Fruit fly (Drosophila melanogaster) whole organism, prepupa: ENCODE results near the gene CG33648.

Experiments used
- CG9139 ChIP-seq: fragments of 200-800 bp; sonication (Bioruptor generic); optimal IDR thresholded peaks from 3 replicates; lab custom pipeline; 2017; ENCODE audit warnings: missing biosample characterization, mild to moderate bottlenecking, missing genetic modification characterization
- Hr38 ChIP-seq: sonication (Bioruptor generic); optimal IDR thresholded peaks from 2 replicates; lab custom pipeline; 2016; ENCODE audit warnings: missing biosample characterization, missing genetic modification characterization
- achi ChIP-seq: fragments of 200-800 bp; sonication (Bioruptor generic); optimal IDR thresholded peaks from 3 replicates; lab custom pipeline; 2016; ENCODE audit warnings: missing biosample characterization, missing genetic modification characterization
- lz ChIP-seq: fragments of 200-800 bp; sonication (Bioruptor generic); optimal IDR thresholded peaks from 3 replicates; lab custom pipeline; 2016; ENCODE audit warnings: missing biosample characterization, missing genetic modification characterization
- pdm3 ChIP-seq: fragments of 200-800 bp; sonication (Bioruptor generic); optimal IDR thresholded peaks from 3 replicates; lab custom pipeline; 2016; ENCODE audit warnings: missing biosample characterization, missing genetic modification characterization
- salr ChIP-seq, 2 experiments: fragments of 200-800 bp; sonication (Bioruptor generic); optimal IDR thresholded peaks; 3 replicates each; lab custom pipeline; 2016 to 2018; ENCODE audit warnings: missing biosample characterization in 2 of 2, missing genetic modification characterization in 2 of 2, mild to moderate bottlenecking in 1 of 2

DNA sequence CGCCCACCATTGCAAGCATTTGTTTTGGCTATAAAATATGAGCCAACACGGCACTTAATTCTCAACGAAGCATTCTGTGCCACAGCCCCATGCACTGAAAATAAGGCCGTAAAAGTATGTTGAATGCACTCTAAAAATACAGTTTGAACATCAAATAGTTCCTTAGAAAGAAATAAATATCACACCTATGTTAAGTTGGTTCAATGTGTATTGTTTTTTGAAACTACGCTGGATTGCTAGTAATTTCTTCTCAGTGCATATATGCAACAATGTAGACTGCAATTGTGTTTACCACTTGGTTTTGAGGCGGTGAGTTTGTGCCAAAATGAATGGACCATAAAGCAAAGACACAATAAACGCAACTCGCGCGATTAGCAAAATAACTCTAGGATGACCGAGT is 2.6 kb upstream of the CG33648 start:
- peak; percentile 4 for TF ChIP-seq achi (GFP tag; lab: Kevin White, UChicago)
- TF ChIP-seq Hr38 (GFP tag; lab: Kevin White, UChicago), result no peak
- no peak for TF ChIP-seq lz (GFP tag; lab: Kevin White, UChicago)
- TF ChIP-seq pdm3 (GFP tag; lab: Kevin White, UChicago), result peak; percentile 1
- no peak for TF ChIP-seq CG9139 (GFP tag; lab: Kevin White, UChicago)
- no peak for TF ChIP-seq salr (GFP tag; optimal IDR thresholded peaks at IDR 0.05; lab: Kevin White, UChicago)
